Worm (Caenorhabditis elegans) whole organism, young adult: ENCODE results near the gene Y32F6A.5.

ENCODE experiments used
- aptf-3 ChIP-seq: fragments of 200-800 bp; sonication (Bioruptor generic); IDR thresholded peaks from 2 replicates; pipeline ENCODE4 v1.3.6; 2022; ENCODE audit warnings: missing genetic modification characterization, missing compliant biosample characterization
- nhr-179 ChIP-seq: sonication (generic microtip); optimal IDR thresholded peaks from 2 replicates; lab custom pipeline; 2016; ENCODE audit warnings: mild to moderate bottlenecking, missing genetic modification characterization, missing compliant biosample characterization
- nhr-80 ChIP-seq: sonication (generic microtip); optimal IDR thresholded peaks from 2 replicates; lab custom pipeline; 2016; ENCODE audit warnings: missing genetic modification characterization, missing compliant biosample characterization

Gene Y32F6A.5

DNA sequence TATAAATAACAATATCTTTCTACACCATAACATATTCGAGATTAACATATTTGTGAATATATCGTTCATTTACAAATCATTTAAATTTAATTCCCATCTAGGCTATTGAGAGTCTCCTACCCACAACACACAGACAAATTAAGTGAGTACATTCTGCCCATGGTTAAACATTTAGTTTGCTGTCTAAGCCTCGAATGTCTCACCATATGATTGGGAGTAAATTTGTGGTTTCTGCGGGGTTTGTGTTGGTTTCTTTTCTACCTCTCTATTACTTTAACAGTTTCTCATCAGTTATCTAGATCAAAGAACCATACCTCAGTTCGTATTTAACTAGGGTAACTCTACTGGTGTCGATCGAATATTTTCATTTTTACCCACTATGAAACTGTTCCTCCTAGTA is 55.0 kb downstream of the Y32F6A.5 start, which contains the start of gene ugt-2:
Gene ugt-2, plus strand, starts transcription at position 371 of the 400 bp plus-strand sequence.
- peak; percentile 42 for TF ChIP-seq nhr-80 (tag; lab: Kevin White, UChicago)
- TF ChIP-seq aptf-3, result no peak
- no peak for TF ChIP-seq nhr-179 (tag; lab: Kevin White, UChicago)
